Fruit fly (Drosophila melanogaster): ENCODE results near the gene ND-ACP.

dm6 chr3L:1322706-1323105 is 7.0 kb upstream of the ND-ACP start, which contains the start of gene CG9184:
- no peak for TF ChIP-seq CG33017 (tag; optimal IDR thresholded peaks at IDR 0.05)
- TF ChIP-seq CG7045 (GFP tag; optimal IDR thresholded peaks at IDR 0.05) = no peak
- no peak for TF ChIP-seq CG5204 (GFP tag; optimal IDR thresholded peaks at IDR 0.05)
- TF ChIP-seq cnc (optimal IDR thresholded peaks at IDR 0.05) = no peak
- TF ChIP-seq ovo (GFP tag; optimal IDR thresholded peaks at IDR 0.05) = no peak
- TF ChIP-seq CG12768 (GFP tag; optimal IDR thresholded peaks at IDR 0.05) = no peak
